Comparison of ENCODE assay signal across 5 worm cellular contexts in genomic region chrV:2050136-2050535, ce11.
TF ChIP-seq lines count a peak whose summit lies in the region.

TSS of gene comt-4 (minus strand) at chrV:2050185.

TF ChIP-seq in whole organism, L1 larva, 84 proteins besides CTCF, POLR2A, EP300 and RAD21:
- TF ChIP-seq alr-1 (tag; optimal IDR thresholded peaks at IDR 0.05; lab: Kevin White, UChicago; ENCODE audit: borderline replicate concordance) (no peak), nhr-20 (tag; optimal IDR thresholded peaks at IDR 0.05; lab: Kevin White, UChicago) (peak; percentile 28), elt-3 (tag; optimal IDR thresholded peaks at IDR 0.05; lab: Kevin White, UChicago) (peak in 3 of 6 experiments; percentile 2 to 45 (median 33))

TF ChIP-seq in whole organism, L2 larva, 48 proteins besides CTCF, POLR2A, EP300 and RAD21:
- TF ChIP-seq Y55F3AM.14 (GFP tag; optimal IDR thresholded peaks at IDR 0.05; lab: Kevin White, UChicago) (no peak), fos-1 (tag; optimal IDR thresholded peaks at IDR 0.05; lab: Kevin White, UChicago) (peak; percentile 4), sma-9 (GFP tag; optimal IDR thresholded peaks at IDR 0.05; lab: Kevin White, UChicago) (peak; percentile 71), sma-9 (tag; optimal IDR thresholded peaks at IDR 0.05; lab: Kevin White, UChicago) (no peak)

TF ChIP-seq in whole organism, L3 larva, 47 proteins besides CTCF, POLR2A, EP300 and RAD21:
- TF ChIP-seq elt-2 (tag; optimal IDR thresholded peaks at IDR 0.05; lab: Kevin White, UChicago) (peak; percentile 51), pqm-1 (tag; optimal IDR thresholded peaks at IDR 0.05; lab: Kevin White, UChicago) (peak; percentile 60), nhr-28 (tag; optimal IDR thresholded peaks at IDR 0.05; lab: Kevin White, UChicago) (no peak)

TF ChIP-seq in whole organism, L4 larva, 104 proteins besides CTCF, POLR2A, EP300 and RAD21:
- TF ChIP-seq madf-5 (GFP tag; IDR thresholded peaks at IDR 0.05; lab: Robert Waterston, UW): no peak
- TF ChIP-seq R02D3.7 (tag; optimal IDR thresholded peaks at IDR 0.05; lab: Kevin White, UChicago): no peak
- TF ChIP-seq dve-1 (tag; optimal IDR thresholded peaks at IDR 0.05; lab: Kevin White, UChicago; ENCODE audit: insufficient read depth): no peak
- TF ChIP-seq hif-1 (tag; optimal IDR thresholded peaks at IDR 0.05; lab: Kevin White, UChicago): peak in 1 of 2 experiments; percentile 85
- TF ChIP-seq nhr-28 (tag; optimal IDR thresholded peaks at IDR 0.05; lab: Kevin White, UChicago): peak; percentile 75
- no peak for TF ChIP-seq gei-8 (GFP tag; optimal IDR thresholded peaks at IDR 0.05; lab: Kevin White, UChicago)
- no peak for TF ChIP-seq attf-4 (tag; optimal IDR thresholded peaks at IDR 0.05; lab: Kevin White, UChicago)
- peak; percentile 63 for TF ChIP-seq dmd-6 (GFP tag; IDR thresholded peaks at IDR 0.05; lab: Robert Waterston, UW)
- TF ChIP-seq unc-62 (GFP tag; optimal IDR thresholded peaks at IDR 0.05 in 1 of 2; lab: Kevin White, UChicago): peak in 1 of 2 experiments; percentile 42
- TF ChIP-seq unc-62 (tag; optimal IDR thresholded peaks at IDR 0.05; lab: Kevin White, UChicago): no peak
- TF ChIP-seq nhr-77 (tag; optimal IDR thresholded peaks at IDR 0.05; lab: Kevin White, UChicago): peak; percentile 10
TF ChIP-seq in whole organism, L4 larva: peak in this region for 5.

TF ChIP-seq in whole organism, young adult, 124 proteins besides CTCF, POLR2A, EP300 and RAD21:
- TF ChIP-seq hrde-1 (tag; optimal IDR thresholded peaks at IDR 0.05; lab: Kevin White, UChicago; ENCODE audit: borderline replicate concordance): no peak
- no peak for TF ChIP-seq sptf-2 (GFP tag; optimal IDR thresholded peaks at IDR 0.05; lab: Kevin White, UChicago)
- peak; percentile 31 for TF ChIP-seq nhr-80 (tag; optimal IDR thresholded peaks at IDR 0.05; lab: Kevin White, UChicago)
